Worm (Caenorhabditis elegans) whole organism, L1 larva: ENCODE measurements around the gene B0285.6.

Source experiments
- C04F5.9 ChIP-seq: sonication (generic microtip); optimal IDR thresholded peaks from 2 replicates; lab custom pipeline; 2016; ENCODE audit warnings: missing genetic modification characterization, missing compliant biosample characterization
- C34B4.2 ChIP-seq: sonication (generic microtip); optimal IDR thresholded peaks from 2 replicates; lab custom pipeline; 2017; ENCODE audit warnings: mild to moderate bottlenecking, missing genetic modification characterization, missing compliant biosample characterization
- Y116A8C.19 ChIP-seq: sonication (generic microtip); optimal IDR thresholded peaks from 2 replicates; lab custom pipeline; 2016; ENCODE audit warnings: missing compliant biosample characterization, missing genetic modification characterization, borderline replicate concordance
- aha-1 ChIP-seq: fragments of 150-350 bp; optimal IDR thresholded peaks from 2 replicates; lab custom pipeline; 2014; ENCODE audit warnings: missing biosample characterization, missing genetic modification characterization
- aly-2 ChIP-seq: fragments of 150-350 bp; optimal IDR thresholded peaks from 2 replicates; lab custom pipeline; 2014; ENCODE audit warnings: missing biosample characterization, missing genetic modification characterization
- ama-1 ChIP-seq: fragments of 150-350 bp; optimal IDR thresholded peaks from 2 replicates; lab custom pipeline; 2014
- ceh-8 ChIP-seq: fragments of 200-800 bp; sonication (Bioruptor generic); optimal IDR thresholded peaks from 2 replicates; lab custom pipeline; 2018; ENCODE audit warnings: mild to moderate bottlenecking, missing genetic modification characterization, moderate library complexity, missing compliant biosample characterization
- ceh-82 ChIP-seq, 3 experiments: fragments of 150-350 bp in 1 of 3; sonication (generic microtip) in 2 of 3; optimal IDR thresholded peaks; 2 replicates each; lab custom pipeline; 2014 to 2017; ENCODE audit warnings: missing biosample characterization in 3 of 3, missing genetic modification characterization in 3 of 3
- ceh-90 ChIP-seq: sonication (generic microtip); optimal IDR thresholded peaks from 2 replicates; lab custom pipeline; 2016; ENCODE audit warnings: missing genetic modification characterization, missing compliant biosample characterization
- efl-3 ChIP-seq: fragments of 200-800 bp; sonication (Bioruptor generic); optimal IDR thresholded peaks from 2 replicates; lab custom pipeline; 2018; ENCODE audit warnings: mild to moderate bottlenecking, missing genetic modification characterization, missing compliant biosample characterization
- egl-13 ChIP-seq: sonication (generic microtip); optimal IDR thresholded peaks from 2 replicates; lab custom pipeline; 2016; ENCODE audit warnings: missing genotype, missing genetic modification reagents, missing genetic modification characterization, missing compliant biosample characterization
- egl-27 ChIP-seq, 2 experiments: fragments of 150-350 bp in 1 of 2; sonication (generic microtip); optimal IDR thresholded peaks; 3 replicates each; lab custom pipeline; 2017 to 2018; ENCODE audit warnings: missing biosample characterization in 2 of 2, missing genetic modification characterization in 2 of 2, missing genetic modification reagents in 2 of 2
- elt-2 ChIP-seq: sonication (generic microtip); optimal IDR thresholded peaks from 2 replicates; lab custom pipeline; 2016; ENCODE audit warnings: missing genetic modification characterization, mild to moderate bottlenecking, inconsistent platforms, missing compliant biosample characterization, missing genetic modification reagents
- elt-3 ChIP-seq, 6 experiments: fragments of 150-350 bp in 1 of 6; sonication (generic microtip); optimal IDR thresholded peaks; 2 replicates each; lab custom pipeline; 2017 to 2018; ENCODE audit warnings: missing biosample characterization in 6 of 6, missing genetic modification characterization in 6 of 6, inconsistent platforms in 1 of 6
- fkh-8 ChIP-seq: sonication (generic microtip); optimal IDR thresholded peaks from 2 replicates; lab custom pipeline; 2016; ENCODE audit warnings: mild to moderate bottlenecking, missing genetic modification characterization, missing compliant biosample characterization
- grh-1 ChIP-seq: fragments of 200-800 bp; sonication (Bioruptor generic); IDR thresholded peaks from 2 replicates; pipeline ENCODE4 v1.3.6; 2022; ENCODE audit warnings: missing genetic modification reagents, missing genetic modification characterization, missing compliant biosample characterization
- hpl-2 ChIP-seq: fragments of 150-350 bp; optimal IDR thresholded peaks from 2 replicates; lab custom pipeline; 2014; ENCODE audit warnings: missing biosample characterization, missing genetic modification reagents, missing genetic modification characterization
- irx-1 ChIP-seq: sonication (generic microtip); optimal IDR thresholded peaks from 2 replicates; lab custom pipeline; 2016; ENCODE audit warnings: missing genetic modification characterization, missing compliant biosample characterization
- isw-1 ChIP-seq: fragments of 200-800 bp; sonication (Bioruptor generic); IDR thresholded peaks from 2 replicates; pipeline ENCODE4 v1.3.6; 2022; ENCODE audit warnings: missing genetic modification characterization, missing compliant biosample characterization
- jun-1 ChIP-seq: fragments of 150-350 bp; optimal IDR thresholded peaks from 2 replicates; lab custom pipeline; 2014; ENCODE audit warnings: missing biosample characterization, missing genetic modification reagents, missing genetic modification characterization
- lin-13 ChIP-seq: fragments of 150-350 bp; optimal IDR thresholded peaks from 2 replicates; lab custom pipeline; 2014; ENCODE audit warnings: missing biosample characterization, missing genetic modification reagents, missing genetic modification characterization
- lin-35 ChIP-seq, 2 experiments: fragments of 150-350 bp; optimal IDR thresholded peaks; 2 replicates each; lab custom pipeline; 2014; ENCODE audit warnings: missing biosample characterization in 2 of 2, missing genetic modification characterization in 2 of 2, missing genetic modification reagents in 2 of 2
- lir-3 ChIP-seq: sonication (generic microtip); optimal IDR thresholded peaks from 2 replicates; lab custom pipeline; 2016; ENCODE audit warnings: mild to moderate bottlenecking, missing genetic modification characterization, moderate library complexity, missing compliant biosample characterization; ENCODE audit not compliant: poor library complexity
- lsy-2 ChIP-seq, 2 experiments: fragments of 150-350 bp; optimal IDR thresholded peaks; 2 replicates each; lab custom pipeline; 2014; ENCODE audit warnings: missing biosample characterization in 2 of 2, missing genetic modification characterization in 2 of 2
- mab-9 ChIP-seq: fragments of 200-800 bp; sonication (Bioruptor generic); IDR thresholded peaks from 2 replicates; pipeline ENCODE4 v1.3.6; 2022; ENCODE audit warnings: missing genetic modification reagents, missing genetic modification characterization, missing compliant biosample characterization
- mdl-1 ChIP-seq, 2 experiments: fragments of 150-350 bp; optimal IDR thresholded peaks; 2 replicates each; lab custom pipeline; 2014 to 2017; ENCODE audit warnings: missing biosample characterization in 2 of 2, missing genetic modification characterization in 2 of 2, inconsistent platforms in 1 of 2
- mep-1 ChIP-seq: fragments of 150-350 bp; optimal IDR thresholded peaks from 2 replicates; lab custom pipeline; 2014; ENCODE audit warnings: missing biosample characterization, missing genetic modification characterization
- nhr-20 ChIP-seq: sonication (generic microtip); optimal IDR thresholded peaks from 2 replicates; lab custom pipeline; 2016; ENCODE audit warnings: mild to moderate bottlenecking, missing genetic modification characterization, missing compliant biosample characterization
- nhr-237 ChIP-seq: fragments of 150-350 bp; optimal IDR thresholded peaks from 2 replicates; lab custom pipeline; 2014; ENCODE audit warnings: missing biosample characterization, missing genetic modification characterization
- nhr-47 ChIP-seq: sonication (generic microtip); optimal IDR thresholded peaks from 2 replicates; lab custom pipeline; 2016; ENCODE audit warnings: mild to moderate bottlenecking, missing genetic modification characterization, moderate library complexity, missing compliant biosample characterization
- nhr-76 ChIP-seq: sonication (generic microtip); optimal IDR thresholded peaks from 2 replicates; lab custom pipeline; 2017; ENCODE audit warnings: missing biosample characterization, missing genetic modification characterization
- nhr-85 ChIP-seq: sonication (generic microtip); peaks from one replicate; lab custom pipeline; 2016; ENCODE audit warnings: missing genetic modification characterization, inconsistent platforms, missing compliant biosample characterization
- nhr-90 ChIP-seq: sonication (generic microtip); optimal IDR thresholded peaks from 2 replicates; lab custom pipeline; 2016; ENCODE audit warnings: mild to moderate bottlenecking, missing genetic modification characterization, missing compliant biosample characterization; ENCODE audit not compliant: poor library complexity
- pax-3 ChIP-seq: fragments of 200-800 bp; sonication (Bioruptor generic); optimal IDR thresholded peaks from 2 replicates; lab custom pipeline; 2018; ENCODE audit warnings: mild to moderate bottlenecking, missing genetic modification characterization, moderate library complexity, missing compliant biosample characterization
- pqm-1 ChIP-seq: sonication (generic microtip); optimal IDR thresholded peaks from 3 replicates; lab custom pipeline; 2017; ENCODE audit warnings: missing biosample characterization, missing genetic modification characterization
- rnt-1 ChIP-seq: sonication (generic microtip); optimal IDR thresholded peaks from 2 replicates; lab custom pipeline; 2016; ENCODE audit warnings: mild to moderate bottlenecking, missing genetic modification characterization, moderate library complexity, missing compliant biosample characterization
- snpc-4 ChIP-seq: fragments of 150-350 bp; optimal IDR thresholded peaks from 2 replicates; lab custom pipeline; 2014; ENCODE audit warnings: missing biosample characterization, missing genetic modification characterization
- snu-23 ChIP-seq: sonication (generic microtip); optimal IDR thresholded peaks from 2 replicates; lab custom pipeline; 2016; ENCODE audit warnings: missing genetic modification characterization, missing compliant biosample characterization
- sox-4 ChIP-seq: sonication (generic microtip); optimal IDR thresholded peaks from 2 replicates; lab custom pipeline; 2016; ENCODE audit warnings: missing genetic modification characterization, missing compliant biosample characterization
- sptf-1 ChIP-seq: fragments of 150-350 bp; optimal IDR thresholded peaks from 2 replicates; lab custom pipeline; 2014; ENCODE audit warnings: missing biosample characterization, missing genetic modification characterization
- sup-37 ChIP-seq: fragments of 200-800 bp; sonication (Bioruptor generic); optimal IDR thresholded peaks from 2 replicates; lab custom pipeline; 2018; ENCODE audit warnings: mild to moderate bottlenecking, missing genetic modification characterization, missing compliant biosample characterization
- swsn-7 ChIP-seq: sonication (generic microtip); optimal IDR thresholded peaks from 2 replicates; lab custom pipeline; 2016; ENCODE audit warnings: missing genetic modification characterization, missing compliant biosample characterization
- tbx-2 ChIP-seq: sonication (generic microtip); optimal IDR thresholded peaks from 2 replicates; lab custom pipeline; 2016; ENCODE audit warnings: missing genetic modification characterization, missing compliant biosample characterization
- tlp-1 ChIP-seq: fragments of 150-350 bp; optimal IDR thresholded peaks from 2 replicates; lab custom pipeline; 2014; ENCODE audit warnings: missing biosample characterization, missing genetic modification characterization
- unc-130 ChIP-seq: fragments of 150-350 bp; optimal IDR thresholded peaks from 2 replicates; lab custom pipeline; 2017; ENCODE audit warnings: missing biosample characterization, missing genetic modification characterization, inconsistent platforms
- unc-30 ChIP-seq: sonication (generic microtip); optimal IDR thresholded peaks from 2 replicates; lab custom pipeline; 2017; ENCODE audit warnings: missing biosample characterization, missing genetic modification characterization
- unc-86 ChIP-seq: sonication (generic microtip); optimal IDR thresholded peaks from 2 replicates; lab custom pipeline; 2016; ENCODE audit warnings: missing genetic modification characterization, missing compliant biosample characterization
- vab-15 ChIP-seq: sonication (generic microtip); optimal IDR thresholded peaks from 2 replicates; lab custom pipeline; 2017; ENCODE audit warnings: missing genotype, mild to moderate bottlenecking, missing genetic modification characterization, missing compliant biosample characterization
- xbp-1 ChIP-seq: sonication (generic microtip); optimal IDR thresholded peaks from 2 replicates; lab custom pipeline; 2016; ENCODE audit warnings: missing genetic modification characterization, missing compliant biosample characterization
- zip-4 ChIP-seq: fragments of 200-800 bp; sonication (Bioruptor generic); optimal IDR thresholded peaks from 2 replicates; lab custom pipeline; 2018; ENCODE audit warnings: mild to moderate bottlenecking, missing genetic modification characterization, moderate library complexity, missing compliant biosample characterization
- ztf-11 ChIP-seq, 2 experiments: sonication (generic microtip); optimal IDR thresholded peaks; 2 replicates each; lab custom pipeline; 2016 to 2017; ENCODE audit warnings: missing genetic modification characterization in 2 of 2, missing biosample characterization in 1 of 2, missing compliant biosample characterization in 1 of 2
- ztf-4 ChIP-seq: fragments of 150-350 bp; optimal IDR thresholded peaks from 2 replicates; lab custom pipeline; 2014; ENCODE audit warnings: missing biosample characterization, missing genetic modification characterization

The B0285.6 gene

ce11 chrIII:4343070-4343469, 6.8 kb upstream of the B0285.6 start, which contains the start of the genes B0285.3 and lcmt-1 (continued):
- TF ChIP-seq ztf-11 (tag; optimal IDR thresholded peaks at IDR 0.05; lab: Kevin White, UChicago): peak in 1 of 2 experiments; percentile 84
- TF ChIP-seq xbp-1: peak; percentile 67
- no peak for TF ChIP-seq sptf-1
- no peak for TF ChIP-seq vab-15 (tag; lab: Kevin White, UChicago)
- no peak for TF ChIP-seq aha-1 (tag; lab: Kevin White, UChicago)
- no peak for TF ChIP-seq elt-3 (tag; optimal IDR thresholded peaks at IDR 0.05; lab: Kevin White, UChicago)
- TF ChIP-seq nhr-47: peak; percentile 75
- no peak for TF ChIP-seq unc-30 (tag; lab: Kevin White, UChicago)
- TF ChIP-seq irx-1 (tag; lab: Kevin White, UChicago): peak; percentile 79
- no peak for TF ChIP-seq grh-1
- peak; percentile 68 for TF ChIP-seq snu-23
- peak; percentile 94 for TF ChIP-seq rnt-1
- peak; percentile 5; the same call in 1 of the 2 replicates for TF ChIP-seq isw-1 (GFP tag; lab: Robert Waterston, UW)
- no peak for TF ChIP-seq jun-1
- no peak for TF ChIP-seq tlp-1 (tag; lab: Kevin White, UChicago)
- TF ChIP-seq lir-3: peak; percentile 87
- peak; percentile 31 for TF ChIP-seq unc-86 (tag; lab: Kevin White, UChicago)
- no peak for TF ChIP-seq ama-1 (lab: Kevin White, UChicago)
- TF ChIP-seq ztf-4: no peak
- TF ChIP-seq lsy-2 (tag; optimal IDR thresholded peaks at IDR 0.05; lab: Kevin White, UChicago): peak; percentile 51 to 59
- peak; percentile 58 for TF ChIP-seq sox-4 (tag; lab: Kevin White, UChicago)
- TF ChIP-seq pax-3 (tag; lab: Kevin White, UChicago): peak; percentile 12
- TF ChIP-seq nhr-90 (tag; lab: Kevin White, UChicago): peak; percentile 70
- peak in 2 of 3 experiments; percentile 8 to 26 for TF ChIP-seq ceh-82 (tag; optimal IDR thresholded peaks at IDR 0.05; lab: Kevin White, UChicago)
- no peak for TF ChIP-seq lin-13 (GFP tag; lab: Kevin White, UChicago)
- TF ChIP-seq mdl-1 (tag; optimal IDR thresholded peaks at IDR 0.05; lab: Kevin White, UChicago): no peak
- peak; percentile 70 for TF ChIP-seq mep-1 (tag; lab: Kevin White, UChicago)
- peak; percentile 51 for TF ChIP-seq C04F5.9 (tag; lab: Kevin White, UChicago)
- TF ChIP-seq swsn-7: peak; percentile 61
- no peak for TF ChIP-seq nhr-76 (tag; lab: Kevin White, UChicago)
- TF ChIP-seq snpc-4 (tag; lab: Kevin White, UChicago): peak; percentile 23
- TF ChIP-seq sup-37 (GFP tag; lab: Kevin White, UChicago): no peak
- peak; percentile 38 for TF ChIP-seq fkh-8 (tag; lab: Kevin White, UChicago)
- TF ChIP-seq mab-9 (GFP tag; lab: Robert Waterston, UW): peak; percentile 33; the same call in 1 of the 2 replicates
- no peak for TF ChIP-seq aly-2 (tag; lab: Kevin White, UChicago)
- peak; percentile 84 for TF ChIP-seq ceh-90 (tag; lab: Kevin White, UChicago)
- no peak for TF ChIP-seq ceh-8 (GFP tag; lab: Kevin White, UChicago)
- TF ChIP-seq nhr-20 (tag; lab: Kevin White, UChicago): peak; percentile 58
- no peak for TF ChIP-seq nhr-237
- no peak for TF ChIP-seq hpl-2 (GFP tag; lab: Kevin White, UChicago)
- TF ChIP-seq efl-3: no peak
- no peak for TF ChIP-seq zip-4
- TF ChIP-seq nhr-85 (tag; lab: Kevin White, UChicago): peak; percentile 82
- TF ChIP-seq unc-130 (tag; lab: Kevin White, UChicago): no peak

ce11 chrIII:4345034-4345433, 4.9 kb upstream of the B0285.6 start, which contains the start of gene hse-5:
hse-5 (plus strand) TSS chrIII:4345334.
- TF ChIP-seq egl-13 (tag; lab: Kevin White, UChicago): no peak
- no peak for TF ChIP-seq tbx-2
- no peak for TF ChIP-seq ceh-82 (tag; optimal IDR thresholded peaks at IDR 0.05; lab: Kevin White, UChicago)
- TF ChIP-seq ceh-90 (tag; lab: Kevin White, UChicago): no peak
- no peak for TF ChIP-seq lsy-2 (tag; optimal IDR thresholded peaks at IDR 0.05; lab: Kevin White, UChicago)
- TF ChIP-seq aly-2 (tag; lab: Kevin White, UChicago): no peak
- no peak for TF ChIP-seq elt-2 (tag; lab: Kevin White, UChicago)
- no peak for TF ChIP-seq aha-1 (tag; lab: Kevin White, UChicago)
- TF ChIP-seq sptf-1: no peak
- TF ChIP-seq Y116A8C.19 (tag; lab: Kevin White, UChicago): no peak
- TF ChIP-seq egl-27 (tag; optimal IDR thresholded peaks at IDR 0.05; lab: Kevin White, UChicago): no peak
- no peak for TF ChIP-seq C34B4.2 (tag; lab: Kevin White, UChicago)
- TF ChIP-seq sox-4 (tag; lab: Kevin White, UChicago): no peak
- no peak for TF ChIP-seq lin-35 (GFP tag; optimal IDR thresholded peaks at IDR 0.05; lab: Kevin White, UChicago)
- TF ChIP-seq pqm-1: no peak
- no peak for TF ChIP-seq xbp-1
